Fruit fly (Drosophila melanogaster) whole organism, adult: ENCODE data around the gene CG9356.

Experiments used
- CG11617 ChIP-seq: fragments of 200-800 bp; sonication (Bioruptor generic); optimal IDR thresholded peaks from 2 replicates; lab custom pipeline; 2017; ENCODE audit warnings: mild to moderate bottlenecking, missing biosample characterization, missing genetic modification reagents, missing genetic modification characterization
- CG12768 ChIP-seq: fragments of 200-800 bp; sonication (Bioruptor generic); optimal IDR thresholded peaks from 2 replicates; lab custom pipeline; 2017; ENCODE audit warnings: missing biosample characterization, missing genetic modification characterization, mild to moderate bottlenecking, moderate library complexity, missing genetic modification reagents
- CG14711 ChIP-seq: fragments of 200-800 bp; sonication (Bioruptor generic); optimal IDR thresholded peaks from 2 replicates; lab custom pipeline; 2018; ENCODE audit warnings: missing biosample characterization, mild to moderate bottlenecking, missing genetic modification characterization, moderate library complexity
- CG1620 ChIP-seq: fragments of 200-800 bp; sonication (Bioruptor generic); optimal IDR thresholded peaks from 2 replicates; lab custom pipeline; 2016; ENCODE audit warnings: missing biosample characterization, missing genetic modification characterization
- CG33017 ChIP-seq: fragments of 200-800 bp; sonication (Bioruptor generic); optimal IDR thresholded peaks from 2 replicates; lab custom pipeline; 2018; ENCODE audit warnings: missing biosample characterization, mild to moderate bottlenecking, missing genetic modification characterization, moderate library complexity
- CG5204 ChIP-seq: fragments of 200-800 bp; sonication (Bioruptor generic); optimal IDR thresholded peaks from 2 replicates; lab custom pipeline; 2016; ENCODE audit warnings: missing biosample characterization, missing genetic modification characterization
- CG7045 ChIP-seq: fragments of 200-800 bp; sonication (Bioruptor generic); optimal IDR thresholded peaks from 2 replicates; lab custom pipeline; 2017; ENCODE audit warnings: missing biosample characterization, mild to moderate bottlenecking, missing genetic modification characterization
- CG7101 ChIP-seq: fragments of 200-800 bp; sonication (Bioruptor generic); optimal IDR thresholded peaks from 2 replicates; lab custom pipeline; 2018; ENCODE audit warnings: missing biosample characterization, mild to moderate bottlenecking, missing genetic modification characterization, moderate library complexity
- Clk ChIP-seq: fragments of 200-800 bp; sonication (Bioruptor generic); optimal IDR thresholded peaks from 2 replicates; lab custom pipeline; 2017; ENCODE audit warnings: missing biosample characterization, missing genetic modification characterization
- Crg-1 ChIP-seq: fragments of 200-800 bp; sonication (Bioruptor generic); optimal IDR thresholded peaks from 2 replicates; lab custom pipeline; 2016; ENCODE audit warnings: missing biosample characterization, missing genetic modification characterization
- Hr96 ChIP-seq: fragments of 200-800 bp; sonication (Bioruptor generic); optimal IDR thresholded peaks from 2 replicates; lab custom pipeline; 2016; ENCODE audit warnings: missing biosample characterization, missing genetic modification characterization
- Mnt ChIP-seq: fragments of 200-800 bp; sonication (Bioruptor generic); optimal IDR thresholded peaks from 2 replicates; lab custom pipeline; 2016; ENCODE audit warnings: missing biosample characterization, mild to moderate bottlenecking, missing genetic modification characterization
- bab1 ChIP-seq: fragments of 200-800 bp; sonication (Bioruptor generic); optimal IDR thresholded peaks from 3 replicates; lab custom pipeline; 2019; ENCODE audit warnings: missing biosample characterization, mild to moderate bottlenecking, missing genetic modification characterization, moderate library complexity
- cic ChIP-seq: fragments of 200-800 bp; sonication (Bioruptor generic); optimal IDR thresholded peaks from 2 replicates; lab custom pipeline; 2017; ENCODE audit warnings: missing biosample characterization, mild to moderate bottlenecking, missing genetic modification characterization, moderate library complexity
- cnc ChIP-seq, 2 experiments: fragments of >200 bp; optimal IDR thresholded peaks; 2 replicates each; lab custom pipeline; 2017
- kay ChIP-seq: fragments of 200-800 bp; sonication (Bioruptor generic); peaks from one replicate; lab custom pipeline; 2016; ENCODE audit warnings: missing biosample characterization, missing genetic modification characterization, borderline replicate concordance
- ovo ChIP-seq: fragments of 200-800 bp; sonication (Bioruptor generic); optimal IDR thresholded peaks from 2 replicates; lab custom pipeline; 2016; ENCODE audit warnings: missing biosample characterization, missing genetic modification characterization
- pad ChIP-seq: fragments of 200-800 bp; sonication (Bioruptor generic); optimal IDR thresholded peaks from 3 replicates; lab custom pipeline; 2017; ENCODE audit warnings: missing biosample characterization, missing genetic modification characterization, mild to moderate bottlenecking, moderate library complexity, missing genetic modification reagents
- tj ChIP-seq: fragments of 200-800 bp; sonication (Bioruptor generic); optimal IDR thresholded peaks from 3 replicates; lab custom pipeline; 2017; ENCODE audit warnings: missing biosample characterization, mild to moderate bottlenecking, missing genetic modification characterization, moderate library complexity
- toe ChIP-seq: fragments of 200-800 bp; sonication (Bioruptor generic); optimal IDR thresholded peaks from 2 replicates; lab custom pipeline; 2016; ENCODE audit warnings: missing biosample characterization, missing genetic modification characterization

The CG9356 gene

DNA sequence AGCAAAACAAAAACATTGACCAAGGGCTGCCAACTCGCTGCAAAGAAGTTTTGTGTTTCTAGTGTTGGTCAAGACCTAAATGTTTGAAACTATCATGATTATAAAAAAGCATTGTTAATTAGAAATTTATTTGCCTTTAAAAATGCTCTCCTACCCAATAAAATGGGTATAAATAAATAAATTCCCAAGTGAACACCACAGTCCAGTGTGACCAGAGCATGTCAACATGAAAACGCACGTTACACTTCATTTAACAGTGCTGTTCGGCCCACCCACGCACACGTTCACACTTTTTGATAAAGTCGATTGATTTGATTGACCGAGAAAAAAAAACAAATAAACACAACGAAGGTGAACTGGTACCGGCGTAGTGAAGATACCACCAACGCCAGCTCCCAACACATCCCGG, at the start of gene CG9356, which contains the start of the genes BBIP1 and CG8135:
Gene CG9356 (minus strand): TSS at position 166 of the 409 bp plus-strand sequence.
Gene BBIP1 (plus strand): TSS at position 282 of the 409 bp plus-strand sequence.
Gene CG8135 (plus strand): TSS at position 282 of the 409 bp plus-strand sequence.
- TF ChIP-seq Crg-1 (GFP tag; lab: Kevin White, UChicago), result peak; percentile 76
- peak; percentile 89 for TF ChIP-seq Mnt (GFP tag; lab: Kevin White, UChicago)
- no peak for TF ChIP-seq kay (GFP tag; lab: Kevin White, UChicago)
- peak; percentile 78 for TF ChIP-seq CG7101
- TF ChIP-seq CG7045, result peak; percentile 49
- TF ChIP-seq CG5204, result no peak
- peak; percentile 19 for TF ChIP-seq Clk (GFP tag; lab: Kevin White, UChicago)
- TF ChIP-seq CG1620, result peak; percentile 89
- TF ChIP-seq tj, result peak; percentile 95
- peak; percentile 87 for TF ChIP-seq bab1 (GFP tag; lab: Kevin White, UChicago)
- TF ChIP-seq cnc (optimal IDR thresholded peaks at IDR 0.05; lab: Kevin White, UChicago), result no peak
- peak; percentile 36 for TF ChIP-seq CG33017
- peak; percentile 62 for TF ChIP-seq cic (GFP tag; lab: Kevin White, UChicago)
- TF ChIP-seq ovo (GFP tag; lab: Kevin White, UChicago), result peak; percentile 73
- TF ChIP-seq Hr96, result no peak
- peak; percentile 81 for TF ChIP-seq toe (GFP tag; lab: Kevin White, UChicago)
- peak; percentile 76 for TF ChIP-seq CG12768
- TF ChIP-seq CG14711, result peak; percentile 79
- TF ChIP-seq pad, result peak; percentile 59
- TF ChIP-seq CG11617 (GFP tag; lab: Kevin White, UChicago), result peak; percentile 83

DNA sequence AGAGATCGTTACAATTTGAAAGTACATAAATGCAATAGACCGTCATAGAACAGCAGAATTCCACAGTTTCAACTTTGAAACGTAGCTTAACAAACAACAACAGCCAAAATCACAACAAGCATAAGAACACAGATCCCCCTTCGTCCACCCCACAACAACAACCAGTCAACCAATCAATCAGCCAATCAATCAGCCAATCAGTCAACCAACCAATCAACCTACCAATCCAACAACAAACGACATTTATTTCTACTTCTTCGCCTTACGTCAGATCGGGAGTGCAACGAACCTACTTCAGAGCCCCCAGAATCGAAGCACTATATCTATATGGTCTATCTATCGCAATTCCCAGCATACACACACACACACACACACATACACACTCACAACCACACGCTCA, 46.6 kb upstream of the CG9356 start:
- TF ChIP-seq CG11617 (GFP tag; lab: Kevin White, UChicago), result no peak
- TF ChIP-seq ovo (GFP tag; lab: Kevin White, UChicago), result no peak
- TF ChIP-seq bab1 (GFP tag; lab: Kevin White, UChicago), result no peak
- no peak for TF ChIP-seq tj
- no peak for TF ChIP-seq Crg-1 (GFP tag; lab: Kevin White, UChicago)
- no peak for TF ChIP-seq Mnt (GFP tag; lab: Kevin White, UChicago)
- no peak for TF ChIP-seq kay (GFP tag; lab: Kevin White, UChicago)
- no peak for TF ChIP-seq Clk (GFP tag; lab: Kevin White, UChicago)
- no peak for TF ChIP-seq pad
- no peak for TF ChIP-seq CG12768
- no peak for TF ChIP-seq CG14711
- TF ChIP-seq cnc (optimal IDR thresholded peaks at IDR 0.05; lab: Kevin White, UChicago), result no peak
- TF ChIP-seq toe (GFP tag; lab: Kevin White, UChicago), result no peak
- no peak for TF ChIP-seq CG7101
- no peak for TF ChIP-seq CG1620
- no peak for TF ChIP-seq CG7045
- TF ChIP-seq CG5204, result no peak
- TF ChIP-seq cic (GFP tag; lab: Kevin White, UChicago), result no peak
- TF ChIP-seq Hr96, result no peak

DNA sequence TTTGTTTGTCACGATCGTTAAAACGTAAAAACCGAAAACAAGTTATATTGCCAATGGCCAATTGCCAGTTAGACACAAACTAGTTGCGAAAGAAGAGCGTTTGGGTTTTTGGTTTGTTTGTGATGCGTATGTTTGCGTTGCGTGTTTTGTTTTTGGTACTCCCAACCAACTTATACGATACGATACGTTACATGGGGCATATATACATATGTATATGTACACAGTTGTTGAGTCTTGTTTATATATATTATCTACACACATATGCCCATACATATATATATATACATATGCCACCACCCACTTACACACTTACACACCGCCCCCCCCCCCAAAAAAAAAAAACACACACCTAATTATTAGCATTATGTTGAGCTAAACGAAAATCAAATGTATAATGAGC, 44.3 kb upstream of the CG9356 start:
- no peak for TF ChIP-seq toe (GFP tag; lab: Kevin White, UChicago)
- TF ChIP-seq CG5204, result no peak
- TF ChIP-seq CG11617 (GFP tag; lab: Kevin White, UChicago), result no peak
- TF ChIP-seq CG7101, result no peak
- no peak for TF ChIP-seq pad
- no peak for TF ChIP-seq kay (GFP tag; lab: Kevin White, UChicago)
- no peak for TF ChIP-seq Mnt (GFP tag; lab: Kevin White, UChicago)
- no peak for TF ChIP-seq CG14711
- TF ChIP-seq Hr96, result no peak
- TF ChIP-seq Clk (GFP tag; lab: Kevin White, UChicago), result no peak
- no peak for TF ChIP-seq bab1 (GFP tag; lab: Kevin White, UChicago)
- TF ChIP-seq Crg-1 (GFP tag; lab: Kevin White, UChicago), result no peak
- no peak for TF ChIP-seq CG33017
- no peak for TF ChIP-seq CG1620
- no peak for TF ChIP-seq CG12768
- TF ChIP-seq tj, result no peak
- TF ChIP-seq cic (GFP tag; lab: Kevin White, UChicago), result no peak
- no peak for TF ChIP-seq cnc (optimal IDR thresholded peaks at IDR 0.05; lab: Kevin White, UChicago)
- no peak for TF ChIP-seq CG7045
- no peak for TF ChIP-seq ovo (GFP tag; lab: Kevin White, UChicago)

DNA sequence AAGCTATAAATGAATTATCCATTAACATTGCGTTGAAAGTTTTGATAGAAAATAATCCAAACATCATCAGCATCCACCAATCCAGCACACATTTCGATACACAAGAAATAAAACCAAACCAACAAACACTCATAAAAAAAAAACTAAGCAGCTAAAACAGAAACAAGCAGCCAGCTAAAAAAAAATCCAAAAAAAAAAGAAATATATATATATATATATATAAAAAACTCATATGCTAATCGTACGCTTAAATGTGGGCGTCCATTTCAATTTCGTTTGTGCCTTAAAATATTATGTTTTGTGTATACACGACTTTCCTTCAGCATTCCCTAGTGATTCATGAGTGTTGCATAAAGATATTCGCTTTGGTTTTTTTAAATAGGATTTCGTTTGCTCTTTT, 37.9 kb upstream of the CG9356 start:
- TF ChIP-seq kay (GFP tag; lab: Kevin White, UChicago) (no peak), cnc (optimal IDR thresholded peaks at IDR 0.05; lab: Kevin White, UChicago) (no peak), pad (no peak), CG7045 (no peak), CG14711 (no peak), Mnt (GFP tag; lab: Kevin White, UChicago) (no peak), bab1 (GFP tag; lab: Kevin White, UChicago) (no peak), Crg-1 (GFP tag; lab: Kevin White, UChicago) (no peak), cic (GFP tag; lab: Kevin White, UChicago) (no peak), tj (no peak), ovo (GFP tag; lab: Kevin White, UChicago) (no peak), CG5204 (no peak), Hr96 (no peak), CG12768 (no peak), toe (GFP tag; lab: Kevin White, UChicago) (no peak), CG1620 (no peak), Clk (GFP tag; lab: Kevin White, UChicago) (no peak), CG11617 (GFP tag; lab: Kevin White, UChicago) (no peak), CG33017 (no peak), CG7101 (no peak)

DNA sequence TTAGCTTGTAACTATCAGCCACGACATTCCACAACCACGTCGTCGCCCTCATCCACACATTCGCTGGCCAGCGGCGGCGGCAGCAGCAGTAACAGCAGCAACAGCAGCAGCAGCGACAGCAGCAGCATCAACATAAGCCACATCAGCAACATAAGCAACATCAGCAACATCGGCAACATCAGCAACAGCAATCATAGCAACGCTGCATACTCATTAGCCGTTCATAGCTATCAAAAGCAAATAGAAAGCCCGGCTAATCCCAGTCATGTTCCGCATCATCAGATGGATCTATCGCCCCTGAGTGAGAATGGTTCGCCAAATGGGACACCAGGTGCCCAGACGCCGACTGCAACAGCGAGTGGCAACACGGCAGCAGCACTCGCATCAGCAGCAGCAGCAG, 37.1 kb upstream of the CG9356 start:
- TF ChIP-seq Mnt (GFP tag; lab: Kevin White, UChicago) (no peak), CG14711 (no peak), CG12768 (no peak), CG5204 (no peak), toe (GFP tag; lab: Kevin White, UChicago) (no peak), Hr96 (no peak), cic (GFP tag; lab: Kevin White, UChicago) (no peak), bab1 (GFP tag; lab: Kevin White, UChicago) (no peak), CG7101 (no peak), ovo (GFP tag; lab: Kevin White, UChicago) (no peak), CG33017 (no peak), CG1620 (no peak), kay (GFP tag; lab: Kevin White, UChicago) (no peak), Clk (GFP tag; lab: Kevin White, UChicago) (no peak), tj (no peak)

dm6 chr3R:9437618-9438017, 33.5 kb upstream of the CG9356 start:
- TF ChIP-seq bab1 (GFP tag; lab: Kevin White, UChicago), result no peak
- no peak for TF ChIP-seq pad
- no peak for TF ChIP-seq CG5204
- no peak for TF ChIP-seq CG12768
- TF ChIP-seq CG7101, result no peak
- TF ChIP-seq ovo (GFP tag; lab: Kevin White, UChicago), result no peak
- no peak for TF ChIP-seq tj
- no peak for TF ChIP-seq Hr96
- no peak for TF ChIP-seq cnc (optimal IDR thresholded peaks at IDR 0.05; lab: Kevin White, UChicago)
- TF ChIP-seq CG33017, result no peak
- no peak for TF ChIP-seq toe (GFP tag; lab: Kevin White, UChicago)
- no peak for TF ChIP-seq CG1620
- no peak for TF ChIP-seq kay (GFP tag; lab: Kevin White, UChicago)
